Worm (Caenorhabditis elegans): ENCODE measurements around the gene srlf-18.

srlf-18 gene

DNA sequence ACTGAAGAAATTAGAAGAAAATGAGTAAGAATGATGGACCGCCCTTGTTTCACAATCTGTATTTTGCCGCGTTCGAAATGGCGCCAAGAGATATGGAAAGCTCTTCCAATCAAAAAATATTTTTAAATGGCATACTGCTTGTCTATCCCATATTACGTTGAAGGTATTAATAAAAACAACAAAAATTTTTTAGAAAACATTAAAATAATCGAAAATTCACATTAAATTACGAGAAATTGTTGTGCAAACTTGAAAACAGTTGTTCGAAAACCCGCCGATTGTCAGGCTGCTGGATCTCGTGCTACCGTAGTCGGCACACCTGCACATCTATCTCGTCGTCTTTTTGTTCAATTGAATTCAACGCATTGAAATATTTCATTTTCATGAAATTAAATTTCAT lies 17.7 kb downstream of the srlf-18 start, which contains the start of gene klc-1:
Gene klc-1 (plus strand): TSS at position 127 of the 400 bp plus-strand sequence.
- TF ChIP-seq B0019.2 (GFP tag; conservative IDR thresholded peaks at IDR 0.05) (0 out of 2 replicates have a peak, but pooled peaks have one; percentile 5), mxl-1 (tag; optimal IDR thresholded peaks at IDR 0.05) (no peak), lin-40 (tag; optimal IDR thresholded peaks at IDR 0.05) (no peak), F55B11.4 (tag; optimal IDR thresholded peaks at IDR 0.05; ENCODE audit: borderline replicate concordance, insufficient read depth) (no peak), ekl-4 (GFP tag; IDR thresholded peaks at IDR 0.05) (0 out of 2 replicates have a peak, but pooled peaks have one; percentile 15), madf-8 (GFP tag; conservative IDR thresholded peaks at IDR 0.05) (peak; percentile 81), unc-130 (GFP tag; optimal IDR thresholded peaks at IDR 0.05) (peak; percentile 22), Y53F4B.3 (GFP tag; IDR thresholded peaks at IDR 0.05) (0 out of 2 replicates have a peak, but pooled peaks have one; percentile 6), nfyb-1 (GFP tag; IDR thresholded peaks at IDR 0.05) (no peak), xnd-1 (tag; optimal IDR thresholded peaks at IDR 0.05) (peak; percentile 60), nfya-2 (GFP tag; IDR thresholded peaks at IDR 0.05) (no peak), attf-6 (GFP tag; IDR thresholded peaks at IDR 0.05) (no peak), sdz-38 (tag; optimal IDR thresholded peaks at IDR 0.05) (no peak), hmg-20 (GFP tag; IDR thresholded peaks at IDR 0.05) (no peak), hrde-1 (tag; optimal IDR thresholded peaks at IDR 0.05; ENCODE audit: borderline replicate concordance) (no peak), madf-3 (GFP tag; IDR thresholded peaks at IDR 0.05) (0 out of 2 replicates have a peak, but pooled peaks have one; percentile 45), B0035.1 (tag; optimal IDR thresholded peaks at IDR 0.05) (no peak), akir-1 (GFP tag; optimal IDR thresholded peaks at IDR 0.05) (no peak), C17E4.6 (GFP tag; IDR thresholded peaks at IDR 0.05) (peak; percentile 55; the same call in 1 of the 2 replicates), D2030.7 (GFP tag; IDR thresholded peaks at IDR 0.05) (peak; percentile 62), zim-3 (tag; optimal IDR thresholded peaks at IDR 0.05) (no peak), Y79H2A.3 (GFP tag; conservative IDR thresholded peaks at IDR 0.05) (no peak), aptf-2 (GFP tag; conservative IDR thresholded peaks at IDR 0.05) (no peak), ceh-27 (GFP tag; optimal IDR thresholded peaks at IDR 0.05) (no peak), F49E8.2 (tag; optimal IDR thresholded peaks at IDR 0.05; ENCODE audit: insufficient read depth) (peak; percentile 57), chd-7 (tag; optimal IDR thresholded peaks at IDR 0.05) (no peak), efl-1 (GFP tag; optimal IDR thresholded peaks at IDR 0.05) (peak; percentile 93), rcor-1 (GFP tag; IDR thresholded peaks at IDR 0.05) (no peak), ets-4 (GFP tag; optimal IDR thresholded peaks at IDR 0.05) (no peak), lsl-1 (GFP tag; optimal IDR thresholded peaks at IDR 0.05) (peak; percentile 80), fkh-3 (tag; optimal IDR thresholded peaks at IDR 0.05) (no peak), hsf-1 (GFP tag; IDR thresholded peaks at IDR 0.05) (peak; percentile 75; the same call in 1 of the 2 replicates), C06A6.2 (GFP tag; conservative IDR thresholded peaks at IDR 0.05) (no peak), F57C9.4 (tag; optimal IDR thresholded peaks at IDR 0.05) (no peak), ceh-91 (GFP tag; IDR thresholded peaks at IDR 0.05) (peak; percentile 70), dpl-1 (GFP tag; optimal IDR thresholded peaks at IDR 0.05) (peak; percentile 62), ccch-3 (GFP tag; optimal IDR thresholded peaks at IDR 0.05) (no peak), tlf-1 (GFP tag; optimal IDR thresholded peaks at IDR 0.05) (peak; percentile 27), ceh-100 (GFP tag; IDR thresholded peaks at IDR 0.05) (no peak), snpc-1.1 (tag; optimal IDR thresholded peaks at IDR 0.05; ENCODE audit: insufficient read depth) (peak; percentile 15), F33H1.4 (GFP tag; IDR thresholded peaks at IDR 0.05) (peak; percentile 69), madf-6 (GFP tag; IDR thresholded peaks at IDR 0.05) (peak; percentile 94), pbrm-1 (GFP tag; IDR thresholded peaks at IDR 0.05) (peak; percentile 21; the same call in 1 of the 2 replicates), ztf-26 (tag; optimal IDR thresholded peaks at IDR 0.05) (no peak), egl-44 (GFP tag; IDR thresholded peaks at IDR 0.05) (no peak), snpc-4 (GFP tag; optimal IDR thresholded peaks at IDR 0.05) (no peak), snpc-4 (tag; optimal IDR thresholded peaks at IDR 0.05) (peak in 1 of 4 experiments; percentile 57), hmg-1.2 (GFP tag; IDR thresholded peaks at IDR 0.05) (no peak)
